Fruit fly (Drosophila melanogaster): ENCODE measurements around the gene sdk.

DNA sequence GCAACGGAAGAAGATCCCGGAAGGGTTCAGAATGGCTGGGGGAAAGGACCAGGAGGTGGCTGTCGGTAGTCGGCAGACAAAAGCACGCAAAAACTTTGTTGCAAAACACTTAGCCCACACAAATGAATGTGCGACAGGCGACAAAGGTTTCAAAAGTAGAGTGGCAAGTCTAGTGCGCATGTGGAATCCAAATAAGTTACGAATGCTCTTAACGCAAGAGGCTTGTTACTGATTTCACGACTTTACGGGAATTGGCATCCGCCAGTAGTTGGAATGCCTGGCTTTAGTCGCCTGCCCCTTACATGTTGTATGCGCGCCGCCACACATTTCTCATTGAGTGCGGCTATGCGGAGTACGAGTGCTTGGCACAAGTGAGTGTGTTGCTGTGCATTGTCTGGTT is 8.1 kb upstream of the sdk start:
- TF ChIP-seq kay (GFP tag; ENCODE audit: borderline replicate concordance) (no peak), tj (GFP tag; optimal IDR thresholded peaks at IDR 0.05) (no peak), toe (GFP tag; optimal IDR thresholded peaks at IDR 0.05) (no peak), CG7101 (tag; optimal IDR thresholded peaks at IDR 0.05) (no peak), pad (GFP tag; optimal IDR thresholded peaks at IDR 0.05) (no peak), cic (GFP tag; optimal IDR thresholded peaks at IDR 0.05) (no peak), Clk (GFP tag; optimal IDR thresholded peaks at IDR 0.05) (no peak), cnc (optimal IDR thresholded peaks at IDR 0.05) (no peak), Hr96 (GFP tag; optimal IDR thresholded peaks at IDR 0.05) (no peak), CG14711 (tag; optimal IDR thresholded peaks at IDR 0.05) (no peak)

Data from whole organism, adult.